Fruit fly (Drosophila melanogaster): ENCODE data around the gene Mbs.

DNA sequence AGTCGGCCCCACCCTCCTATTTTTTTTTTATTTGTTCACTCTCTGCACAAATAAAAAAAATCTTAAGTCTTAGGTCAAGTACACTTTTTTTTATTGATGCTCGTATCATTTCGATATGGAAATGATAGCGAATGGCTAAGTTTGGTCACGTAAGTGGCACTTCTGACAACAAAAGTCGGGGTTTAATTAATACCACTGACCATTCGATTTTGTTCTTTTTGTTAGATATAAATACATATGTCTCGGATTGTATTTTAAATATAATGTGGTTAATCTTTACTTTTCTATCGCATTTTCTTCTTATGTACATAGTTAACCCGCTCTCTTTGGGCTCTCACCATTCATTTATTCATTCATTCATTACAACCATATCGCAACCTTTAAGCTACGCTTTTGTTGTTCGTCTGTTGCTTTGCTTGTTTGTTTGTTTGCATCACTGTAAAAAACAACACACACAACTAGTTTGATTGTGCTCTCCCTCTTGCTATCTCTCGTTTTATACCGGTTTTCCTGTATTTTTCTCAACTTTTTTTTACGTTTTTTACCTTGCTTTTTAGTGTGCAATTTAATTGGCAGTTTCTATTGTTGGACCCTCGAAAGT lies 49.5 kb upstream of the Mbs start:
- TF ChIP-seq CG8319 (GFP tag; optimal IDR thresholded peaks at IDR 0.05) (no peak), Hr39 (GFP tag; optimal IDR thresholded peaks at IDR 0.05) (no peak), Gug (GFP tag; IDR thresholded peaks at IDR 0.05) (0 out of 2 replicates have a peak, but pooled peaks have one; percentile 30), salr (GFP tag; optimal IDR thresholded peaks at IDR 0.05) (peak in 1 of 2 experiments; percentile 3), CG6163 (GFP tag; IDR thresholded peaks at IDR 0.05) (peak; percentile 46; the same call in 2 of the 3 replicates), achi (GFP tag; optimal IDR thresholded peaks at IDR 0.05) (peak; percentile 12), CG16779 (tag; optimal IDR thresholded peaks at IDR 0.05) (peak; percentile 66), Smox (GFP tag; optimal IDR thresholded peaks at IDR 0.05) (no peak), esn (GFP tag; optimal IDR thresholded peaks at IDR 0.05) (no peak)

All from whole organism, prepupa.